Worm (Caenorhabditis elegans) whole organism, L2 larva: ENCODE results near the gene nhl-3.
"Not testable (repeated sequence)": the region's sequence is repeated elsewhere in the genome, so short reads cannot be mapped to it uniquely, and the experiment has no call there.

Experiments
- alr-1 ChIP-seq: fragments of 150-350 bp; optimal IDR thresholded peaks from 2 replicates; lab custom pipeline; 2014; ENCODE audit warnings: missing biosample characterization, missing genetic modification characterization
- ama-1 ChIP-seq: fragments of 150-350 bp; optimal IDR thresholded peaks from 2 replicates; lab custom pipeline; 2018; ENCODE audit warnings: inconsistent platforms
- ceh-82 ChIP-seq: fragments of 150-350 bp; optimal IDR thresholded peaks from 2 replicates; lab custom pipeline; 2014; ENCODE audit warnings: missing biosample characterization, missing genetic modification characterization
- mbf-1 ChIP-seq: sonication (generic microtip); optimal IDR thresholded peaks from 2 replicates; lab custom pipeline; 2017; ENCODE audit warnings: missing biosample characterization, missing genetic modification characterization
- mdl-1 ChIP-seq, 2 experiments: fragments of 150-350 bp in 1 of 2; sonication (generic microtip) in 1 of 2; optimal IDR thresholded peaks; 2 replicates each; lab custom pipeline; 2017; ENCODE audit warnings: missing biosample characterization in 2 of 2, missing genetic modification characterization in 2 of 2
- snpc-4 ChIP-seq: fragments of 150-350 bp; optimal IDR thresholded peaks from 2 replicates; lab custom pipeline; 2014; ENCODE audit warnings: missing biosample characterization, missing genetic modification characterization
- unc-39 ChIP-seq: fragments of 150-350 bp; optimal IDR thresholded peaks from 2 replicates; lab custom pipeline; 2014; ENCODE audit warnings: missing biosample characterization, missing genetic modification characterization
- unc-62 ChIP-seq: fragments of 150-350 bp; optimal IDR thresholded peaks from 2 replicates; lab custom pipeline; 2014; ENCODE audit warnings: missing biosample characterization, missing genetic modification reagents, missing genetic modification characterization

- not testable (repeated sequence) for TF ChIP-seq alr-1 (tag; lab: Kevin White, UChicago); mdl-1 (tag; optimal IDR thresholded peaks at IDR 0.05; lab: Kevin White, UChicago); unc-39 (tag; lab: Kevin White, UChicago); ceh-82; snpc-4 (tag; lab: Kevin White, UChicago); ama-1 (lab: Kevin White, UChicago); unc-62 (GFP tag; lab: Kevin White, UChicago); mbf-1 (tag; lab: Kevin White, UChicago)
Measured at ce11 chrII:593221-593620, 8.7 kb downstream of the nhl-3 start, which contains the start of gene W08F4.1.
